Fruit fly (Drosophila melanogaster) Kc167 (cell line): Measurements from ENCODE around the gene Gba1b.

Source experiments
- Myc ChIP-seq: fragments of >200 bp; optimal IDR thresholded peaks from 2 replicates; lab custom pipeline; 2017; ENCODE audit warnings: missing external identifiers
- Sin3A ChIP-seq: fragments of >200 bp; optimal IDR thresholded peaks from 2 replicates; lab custom pipeline; 2018; ENCODE audit warnings: missing external identifiers
- h ChIP-seq: fragments of >200 bp; optimal IDR thresholded peaks from 3 replicates; lab custom pipeline; 2018; ENCODE audit warnings: missing external identifiers
- insv ChIP-seq: fragments of >200 bp; optimal IDR thresholded peaks from 3 replicates; lab custom pipeline; 2018; ENCODE audit warnings: missing external identifiers
- psq ChIP-seq: fragments of >200 bp; optimal IDR thresholded peaks from 2 replicates; lab custom pipeline; 2017; ENCODE audit warnings: missing external identifiers
- ttk ChIP-seq: sonication (Bioruptor generic); optimal IDR thresholded peaks from 2 replicates; lab custom pipeline; 2017; ENCODE audit warnings: missing external identifiers

Gba1b gene

DNA sequence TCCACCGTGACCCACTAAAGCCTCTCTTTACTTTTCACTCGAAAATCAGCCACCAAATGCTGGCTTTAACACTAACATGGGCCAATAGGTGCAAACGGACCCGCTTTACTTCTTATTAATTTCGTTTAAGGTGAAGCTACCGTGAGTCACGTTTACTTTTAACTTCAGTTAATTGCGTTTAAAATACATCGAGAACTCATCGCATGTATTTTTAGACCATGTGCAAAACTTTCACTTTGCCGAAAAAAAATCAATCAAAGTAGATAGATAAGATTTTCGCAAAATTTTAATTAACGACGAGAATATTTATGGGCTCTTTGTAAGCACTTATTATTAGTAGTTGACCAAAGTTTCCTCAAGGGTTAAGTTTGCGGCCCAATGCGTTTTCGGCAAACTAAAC is 30.2 kb upstream of the Gba1b start:
- TF ChIP-seq ttk (no peak), Sin3A (lab: Kevin White, UChicago) (no peak), insv (lab: Kevin White, UChicago) (no peak), h (lab: Kevin White, UChicago) (no peak), Myc (lab: Kevin White, UChicago) (no peak), psq (no peak)

DNA sequence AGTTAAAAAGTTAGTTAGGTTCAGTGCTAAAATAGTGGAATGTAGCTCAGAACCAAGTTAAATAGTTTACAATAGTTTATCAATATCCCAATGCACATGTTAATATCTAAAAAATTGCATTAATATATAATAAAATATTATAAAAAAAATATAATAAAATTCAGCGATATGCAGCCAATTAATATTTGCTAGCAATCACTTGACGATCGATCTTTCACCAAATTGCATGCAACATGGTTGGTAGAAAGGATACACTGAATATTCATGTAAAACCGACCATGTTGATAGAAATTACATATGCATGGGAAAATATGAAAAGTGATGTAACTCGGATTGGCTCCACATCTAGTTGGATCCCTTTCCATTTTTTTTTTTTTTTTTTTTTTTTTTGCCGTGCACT is 29.0 kb upstream of the Gba1b start:
- TF ChIP-seq Myc (lab: Kevin White, UChicago): no peak
- TF ChIP-seq h (lab: Kevin White, UChicago): no peak
- TF ChIP-seq ttk: no peak
- TF ChIP-seq Sin3A (lab: Kevin White, UChicago): no peak
- no peak for TF ChIP-seq psq
- no peak for TF ChIP-seq insv (lab: Kevin White, UChicago)

DNA sequence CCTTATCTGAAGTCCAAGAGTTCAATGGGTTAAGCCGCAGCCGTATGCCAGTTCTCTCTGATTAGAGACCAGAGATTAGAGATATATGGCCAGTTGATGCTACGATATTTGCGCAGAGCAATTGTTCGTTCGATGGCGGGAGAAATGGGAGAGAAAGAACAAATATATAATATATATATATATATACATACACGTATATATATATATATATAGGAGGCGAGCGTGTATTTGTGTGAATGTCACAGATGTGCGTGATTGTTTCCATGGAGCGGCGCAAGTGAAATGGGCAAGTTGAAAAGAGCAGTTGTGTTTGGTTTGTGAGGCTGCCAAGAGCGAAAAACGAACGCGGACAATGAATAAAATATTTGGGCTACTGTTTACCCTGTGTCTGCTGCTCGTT is 27.5 kb upstream of the Gba1b start, which contains the start of gene GILT3:
GILT3 (plus strand) TSS at position 301 of the 400 bp plus-strand sequence.
- no peak for TF ChIP-seq insv (lab: Kevin White, UChicago)
- TF ChIP-seq h (lab: Kevin White, UChicago): no peak
- no peak for TF ChIP-seq psq
- no peak for TF ChIP-seq Sin3A (lab: Kevin White, UChicago)
- no peak for TF ChIP-seq ttk
- TF ChIP-seq Myc (lab: Kevin White, UChicago): no peak

DNA sequence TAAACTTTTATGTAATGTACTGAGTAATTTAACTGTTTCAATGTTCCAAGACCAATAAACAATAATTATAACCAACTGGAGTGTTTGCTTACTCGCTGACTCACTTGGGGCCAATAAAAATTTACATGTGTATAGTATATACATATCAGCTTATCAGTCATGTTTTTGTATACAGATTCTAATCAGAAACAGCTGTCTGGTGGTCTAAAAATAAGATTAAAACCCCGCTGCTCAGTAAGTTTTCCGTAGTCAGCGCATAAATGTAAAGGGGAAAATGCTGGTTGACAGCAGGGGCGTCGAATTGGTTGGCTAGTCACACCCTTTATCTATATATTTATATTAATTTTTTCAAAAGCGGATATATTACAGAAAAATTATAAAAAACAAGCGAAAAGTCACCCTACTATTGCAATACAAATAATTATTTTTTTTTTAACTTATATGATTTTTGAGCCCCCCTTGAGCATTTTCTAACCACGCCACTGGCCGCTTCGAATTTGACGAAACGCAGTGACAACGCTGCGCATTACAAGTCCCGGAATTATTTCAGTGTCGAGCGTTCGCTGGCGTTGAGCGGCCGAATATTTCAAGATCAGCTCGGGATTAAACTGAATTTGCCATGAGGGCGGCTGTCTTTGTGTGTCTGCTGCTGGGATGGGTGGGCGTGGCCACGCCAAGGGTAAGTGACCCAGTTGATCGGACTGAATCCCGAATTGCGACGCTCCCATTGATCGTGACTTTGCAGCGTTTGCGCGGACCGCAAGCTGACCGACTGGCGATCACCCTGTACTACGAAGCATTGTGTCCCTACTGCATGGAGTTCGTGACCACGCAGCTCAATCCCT is 26.0 kb upstream of the Gba1b start, which contains the start of gene GILT2:
GILT2 (plus strand) TSS at position 547 of the 845 bp plus-strand sequence.
- no peak for TF ChIP-seq h (lab: Kevin White, UChicago)
- TF ChIP-seq Sin3A (lab: Kevin White, UChicago): no peak
- no peak for TF ChIP-seq insv (lab: Kevin White, UChicago)
- TF ChIP-seq ttk: no peak
- TF ChIP-seq Myc (lab: Kevin White, UChicago): no peak

DNA sequence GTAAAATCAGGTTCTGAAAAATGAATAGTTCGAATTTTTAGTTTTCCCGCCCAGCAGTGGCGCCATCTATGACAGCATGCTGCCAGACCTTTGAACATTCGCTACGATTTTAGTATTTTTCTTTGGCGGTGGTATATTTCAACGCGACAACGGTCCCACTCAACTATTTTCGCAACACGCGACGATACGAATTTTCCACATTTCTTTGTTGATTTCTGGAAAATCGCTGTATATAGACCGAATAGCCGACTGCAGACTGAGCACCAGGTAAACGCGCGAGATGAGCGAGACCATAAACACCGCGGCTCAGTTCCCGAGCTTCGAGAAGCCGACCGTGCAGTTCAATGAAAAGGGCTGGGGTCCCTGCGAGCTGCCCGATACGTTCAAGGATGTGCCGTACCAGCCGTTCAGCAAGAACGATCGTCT is 24.7 kb upstream of the Gba1b start, which contains the start of gene eIF3d1:
eIF3d1 (plus strand) TSS at position 129 of the 426 bp plus-strand sequence.
- no peak for TF ChIP-seq psq
- TF ChIP-seq Sin3A (lab: Kevin White, UChicago): no peak
- no peak for TF ChIP-seq ttk
- TF ChIP-seq insv (lab: Kevin White, UChicago): no peak
- no peak for TF ChIP-seq Myc (lab: Kevin White, UChicago)
- no peak for TF ChIP-seq h (lab: Kevin White, UChicago)

DNA sequence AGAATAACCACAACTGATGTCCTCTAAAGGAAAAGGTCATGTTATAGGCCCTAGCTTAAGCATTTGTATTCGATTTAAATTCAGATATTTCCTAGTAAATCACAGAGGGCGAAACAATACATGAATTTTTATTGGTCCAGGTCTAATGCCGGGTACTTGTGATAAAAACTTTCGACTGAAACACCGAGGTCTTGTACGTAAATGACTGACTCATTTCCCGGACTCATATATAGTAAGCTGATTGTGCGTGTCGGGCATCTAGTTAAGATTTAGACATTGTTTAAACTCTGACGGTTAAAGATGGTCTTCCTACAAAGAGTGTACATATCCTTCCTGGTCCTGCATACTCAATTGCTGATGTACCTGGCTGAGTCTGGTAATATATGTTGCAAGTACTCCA is 22.4 kb upstream of the Gba1b start, which contains the start of gene CG16710:
CG16710 (plus strand) TSS at position 301 of the 400 bp plus-strand sequence.
- no peak for TF ChIP-seq Sin3A (lab: Kevin White, UChicago)
- no peak for TF ChIP-seq Myc (lab: Kevin White, UChicago)
- no peak for TF ChIP-seq psq
- TF ChIP-seq ttk: no peak
- TF ChIP-seq h (lab: Kevin White, UChicago): no peak
- no peak for TF ChIP-seq insv (lab: Kevin White, UChicago)

DNA sequence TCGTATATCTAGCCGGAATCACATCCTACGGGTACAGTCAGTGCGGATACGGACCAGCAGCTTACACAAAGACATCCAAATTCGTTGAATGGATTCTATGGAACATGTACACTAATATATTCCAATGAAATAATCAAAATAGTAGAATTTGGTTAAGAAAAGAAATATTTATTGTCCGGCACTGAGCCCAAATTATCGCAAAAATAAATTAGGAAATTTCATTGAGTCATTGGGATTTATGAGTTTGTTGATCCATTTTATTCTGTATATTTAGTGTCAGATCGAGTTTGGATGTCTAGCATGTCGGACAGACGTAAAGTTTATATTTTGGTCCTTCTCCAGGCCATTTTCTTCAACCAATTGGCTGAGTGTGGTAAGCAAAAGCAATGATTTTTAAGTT is 20.8 kb upstream of the Gba1b start, which contains the start of gene CG18754:
CG18754 (plus strand) TSS at position 301 of the 400 bp plus-strand sequence.
- no peak for TF ChIP-seq Myc (lab: Kevin White, UChicago)
- TF ChIP-seq insv (lab: Kevin White, UChicago): no peak
- no peak for TF ChIP-seq ttk
- no peak for TF ChIP-seq psq
- TF ChIP-seq Sin3A (lab: Kevin White, UChicago): no peak
- TF ChIP-seq h (lab: Kevin White, UChicago): no peak

DNA sequence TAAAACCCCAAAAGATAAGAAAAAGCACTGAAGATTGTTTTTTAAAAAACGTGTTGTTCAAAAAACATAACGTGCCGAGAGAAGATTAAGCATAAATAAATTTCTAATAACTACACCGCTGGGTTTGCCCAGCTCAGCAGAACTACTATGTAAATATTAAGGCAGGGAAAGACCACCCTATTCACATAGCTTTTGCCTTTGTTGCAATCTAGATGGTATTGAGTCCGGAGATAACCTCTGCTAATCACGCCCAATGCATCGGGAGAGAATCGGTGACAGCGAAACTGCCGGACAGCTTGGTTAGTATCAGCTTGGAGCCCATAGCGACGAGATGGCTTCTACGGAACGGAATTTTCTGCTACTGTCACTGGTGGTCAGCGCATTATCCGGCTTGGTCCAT is 18.6 kb upstream of the Gba1b start, which contains the start of gene SPE:
SPE (plus strand) TSS at position 301 of the 400 bp plus-strand sequence.
- TF ChIP-seq Sin3A (lab: Kevin White, UChicago) (no peak), insv (lab: Kevin White, UChicago) (no peak), ttk (no peak), psq (no peak)

DNA sequence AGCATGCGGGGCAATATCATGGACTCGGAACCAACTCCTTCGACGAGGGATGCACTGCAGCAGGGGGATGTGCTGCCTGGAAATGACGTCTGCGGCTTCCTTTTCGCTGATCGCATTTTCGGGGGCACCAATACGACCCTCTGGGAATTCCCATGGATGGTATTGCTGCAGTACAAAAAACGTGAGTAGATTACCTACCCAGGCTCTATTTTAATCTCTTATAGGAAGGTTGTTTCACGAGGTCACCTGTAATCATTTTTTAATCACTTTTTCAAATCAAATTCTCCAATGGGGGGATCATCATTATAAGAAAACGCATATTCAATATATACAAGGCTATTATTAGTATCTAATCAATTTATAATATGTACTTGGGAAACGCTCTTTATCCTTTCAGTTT is 17.7 kb upstream of the Gba1b start:
- TF ChIP-seq Sin3A (lab: Kevin White, UChicago): no peak
- TF ChIP-seq insv (lab: Kevin White, UChicago): no peak
- TF ChIP-seq psq: no peak

- TF ChIP-seq Myc (lab: Kevin White, UChicago) (no peak), ttk (no peak), Sin3A (lab: Kevin White, UChicago) (no peak)
These were observed 10.0 kb upstream of the Gba1b start, which contains the start of gene CG10254 for dm6 chr3R:23694579-23695033. Gene CG10254, minus strand, starts transcription at chr3R:23694983.

- no peak for TF ChIP-seq h (lab: Kevin White, UChicago)
- no peak for TF ChIP-seq insv (lab: Kevin White, UChicago)
- no peak for TF ChIP-seq ttk
- no peak for TF ChIP-seq Sin3A (lab: Kevin White, UChicago)
- no peak for TF ChIP-seq Myc (lab: Kevin White, UChicago)
- TF ChIP-seq psq: no peak
These were observed 8.5 kb upstream of the Gba1b start, which contains the start of gene CG10252 for dm6 chr3R:23696145-23696544. Gene CG10252, minus strand, starts transcription at chr3R:23696245.

- TF ChIP-seq Myc (lab: Kevin White, UChicago) (no peak), psq (no peak), ttk (no peak), Sin3A (lab: Kevin White, UChicago) (no peak), h (lab: Kevin White, UChicago) (no peak), insv (lab: Kevin White, UChicago) (no peak)
These were observed 5.8 kb upstream of the Gba1b start, which contains the start of gene prt for dm6 chr3R:23698835-23699234. Gene prt, minus strand, starts transcription at chr3R:23699027.
